Worm (Caenorhabditis elegans): ENCODE measurements around the gene Y57A10A.13.
"Not testable (repeated sequence)": the region's sequence is repeated elsewhere in the genome, so short reads cannot be mapped to it uniquely, and the experiment has no call there.

Y57A10A.13 gene

DNA sequence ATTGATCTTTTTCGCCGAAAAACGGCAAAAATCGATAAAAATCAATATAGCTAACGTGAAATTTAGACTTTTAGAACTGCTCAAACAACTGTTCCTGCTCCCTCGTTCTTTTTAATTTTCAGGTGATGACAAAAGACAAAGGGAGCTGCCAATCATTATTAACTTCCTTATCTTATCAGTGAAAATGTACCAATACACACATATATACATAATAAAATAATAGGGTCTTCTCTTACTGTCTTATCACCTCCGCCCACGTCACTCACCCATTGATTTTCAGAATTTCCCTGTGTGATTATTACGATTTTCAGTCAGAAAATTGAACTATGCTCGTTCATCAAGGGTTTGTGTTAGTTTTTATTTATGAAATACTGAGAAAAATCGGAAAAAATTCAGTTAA, 1.0 kb upstream of the Y57A10A.13 start, which contains the start of gene Y57A10A.14:
Y57A10A.14 (plus strand) TSS at position 228 of the 400 bp plus-strand sequence.
- TF ChIP-seq tbx-37 (GFP tag; conservative IDR thresholded peaks at IDR 0.05) (no peak), aly-1 (tag; optimal IDR thresholded peaks at IDR 0.05) (no peak), ets-7 (tag; optimal IDR thresholded peaks at IDR 0.05) (no peak), ceh-13 (GFP tag; optimal IDR thresholded peaks at IDR 0.05) (no peak), hnd-1 (tag; optimal IDR thresholded peaks at IDR 0.05) (no peak)

DNA sequence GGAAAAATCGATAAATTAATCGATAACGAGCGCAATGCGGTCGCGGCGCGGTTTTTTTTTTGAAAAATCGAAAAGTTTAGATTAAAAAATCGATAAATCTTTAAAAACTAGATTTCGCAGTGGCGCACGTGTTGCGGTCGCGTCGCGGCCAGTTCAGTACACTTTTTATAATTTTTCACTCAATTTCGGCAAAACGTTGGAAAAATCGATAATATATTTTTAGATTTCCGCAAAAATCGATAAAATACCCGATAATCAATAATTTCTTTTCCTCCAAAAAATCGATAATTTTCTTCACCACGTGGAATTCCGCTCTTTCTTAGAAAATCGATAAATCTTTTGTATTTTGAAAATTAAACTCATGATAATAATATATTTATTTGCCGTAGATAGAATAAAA, 8.2 kb downstream of the Y57A10A.13 start:
- TF ChIP-seq aly-1 (tag; optimal IDR thresholded peaks at IDR 0.05): no peak

DNA sequence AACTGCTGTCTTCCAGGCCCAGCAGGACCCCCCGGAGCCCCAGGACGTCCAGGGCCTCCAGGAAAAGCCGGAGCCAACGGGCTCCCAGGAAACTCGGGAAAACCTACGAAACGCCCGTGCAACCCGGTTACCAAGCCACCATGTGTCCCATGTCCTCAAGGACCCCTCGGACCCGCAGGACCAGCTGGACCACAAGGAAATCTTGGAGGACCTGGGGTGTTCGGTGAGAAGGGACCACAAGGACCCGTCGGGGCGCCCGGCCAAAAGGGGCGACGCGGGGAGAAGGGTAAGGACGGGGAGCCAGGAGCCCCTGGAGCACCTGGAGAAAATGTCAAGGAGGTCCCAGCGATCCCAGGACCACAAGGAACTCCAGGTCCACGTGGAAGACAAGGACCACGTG, 9.3 kb downstream of the Y57A10A.13 start:
- TF ChIP-seq hmbx-1 (tag; optimal IDR thresholded peaks at IDR 0.05): no peak
- TF ChIP-seq aly-1 (tag; optimal IDR thresholded peaks at IDR 0.05): no peak
- TF ChIP-seq scrt-1 (GFP tag; IDR thresholded peaks at IDR 0.05): no peak
- TF ChIP-seq tbx-11 (GFP tag; IDR thresholded peaks at IDR 0.05): 0 out of 2 replicates have a peak, but pooled peaks have one; percentile 21
- TF ChIP-seq pes-1 (GFP tag; IDR thresholded peaks at IDR 0.05): no peak

DNA sequence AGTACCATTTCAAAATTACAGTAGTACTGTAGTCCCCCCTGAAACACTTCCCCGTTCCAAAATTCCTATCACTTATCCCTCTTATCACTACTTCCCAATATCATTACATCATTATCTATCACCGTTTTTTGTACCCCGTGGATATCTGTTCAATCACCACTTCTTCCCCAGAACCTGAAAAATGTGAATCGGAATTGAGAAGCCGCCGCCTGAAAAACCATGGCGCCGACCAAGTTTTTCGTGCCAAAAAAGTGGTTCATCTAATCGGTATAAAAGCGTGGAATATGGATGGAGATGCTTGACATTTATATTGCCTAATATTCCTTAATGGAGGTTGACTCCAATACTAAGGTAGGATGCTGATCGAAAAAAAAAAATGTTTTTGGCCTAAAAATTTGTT, 12.4 kb downstream of the Y57A10A.13 start, which contains the start of gene rol-1:
rol-1 (plus strand) TSS at position 301 of the 400 bp plus-strand sequence.
- no peak for TF ChIP-seq B0310.2 (tag; optimal IDR thresholded peaks at IDR 0.05)
- TF ChIP-seq flt-1 (GFP tag; IDR thresholded peaks at IDR 0.05): no peak
- TF ChIP-seq hnd-1 (tag; optimal IDR thresholded peaks at IDR 0.05): no peak
- no peak for TF ChIP-seq tbx-11 (GFP tag; IDR thresholded peaks at IDR 0.05)
- TF ChIP-seq ets-7 (tag; optimal IDR thresholded peaks at IDR 0.05): no peak
- TF ChIP-seq hmg-4 (GFP tag; optimal IDR thresholded peaks at IDR 0.05): no peak
- no peak for TF ChIP-seq F13C5.2 (tag; optimal IDR thresholded peaks at IDR 0.05)
- TF ChIP-seq ceh-13 (GFP tag; optimal IDR thresholded peaks at IDR 0.05): no peak
- no peak for TF ChIP-seq tbx-37 (GFP tag; conservative IDR thresholded peaks at IDR 0.05)
- TF ChIP-seq ceh-36 (tag; optimal IDR thresholded peaks at IDR 0.05): no peak
- no peak for TF ChIP-seq aly-1 (tag; optimal IDR thresholded peaks at IDR 0.05)
- TF ChIP-seq hmbx-1 (tag; optimal IDR thresholded peaks at IDR 0.05): no peak
- no peak for TF ChIP-seq tra-4 (tag; optimal IDR thresholded peaks at IDR 0.05)
- no peak for TF ChIP-seq scrt-1 (GFP tag; IDR thresholded peaks at IDR 0.05)
- no peak for TF ChIP-seq sea-1 (GFP tag; conservative IDR thresholded peaks at IDR 0.05)
- no peak for TF ChIP-seq ama-1 (optimal IDR thresholded peaks at IDR 0.05)
- TF ChIP-seq pes-1 (GFP tag; IDR thresholded peaks at IDR 0.05): no peak

DNA sequence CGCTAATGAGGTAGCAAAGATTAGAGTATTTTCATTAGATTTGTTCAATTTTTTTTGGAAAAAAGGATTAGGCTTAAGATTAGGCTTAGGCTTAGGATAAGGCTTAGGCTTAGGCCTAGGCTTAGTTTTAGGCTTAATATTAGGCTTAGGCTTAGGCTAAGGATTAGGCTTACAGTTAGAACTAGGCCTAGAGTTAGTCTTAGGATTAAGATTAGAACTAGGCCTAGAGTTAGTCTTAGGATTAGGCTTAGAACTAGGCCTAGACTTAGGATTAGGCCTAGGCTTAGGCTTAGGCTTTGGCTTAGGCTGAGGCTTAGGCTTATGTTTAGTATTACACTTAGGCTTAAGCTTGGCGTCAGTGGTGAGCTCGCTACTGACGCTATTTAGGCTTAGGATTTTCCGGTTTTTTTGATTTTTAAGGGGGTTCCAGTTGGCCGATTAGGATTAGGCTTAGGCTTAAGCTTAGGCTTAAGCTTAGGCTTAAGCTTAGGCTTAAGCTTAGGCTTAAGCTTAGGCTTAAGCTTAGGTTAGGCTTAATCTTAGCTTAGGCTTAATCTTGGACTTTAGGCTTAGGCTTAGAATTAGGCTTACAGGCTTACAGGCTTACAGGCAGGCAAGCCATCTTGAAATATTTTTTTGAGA, 15.1 kb downstream of the Y57A10A.13 start:
- peak; percentile 92 for TF ChIP-seq ceh-36 (tag; optimal IDR thresholded peaks at IDR 0.05)
- no peak for TF ChIP-seq pes-1 (GFP tag; IDR thresholded peaks at IDR 0.05)

DNA sequence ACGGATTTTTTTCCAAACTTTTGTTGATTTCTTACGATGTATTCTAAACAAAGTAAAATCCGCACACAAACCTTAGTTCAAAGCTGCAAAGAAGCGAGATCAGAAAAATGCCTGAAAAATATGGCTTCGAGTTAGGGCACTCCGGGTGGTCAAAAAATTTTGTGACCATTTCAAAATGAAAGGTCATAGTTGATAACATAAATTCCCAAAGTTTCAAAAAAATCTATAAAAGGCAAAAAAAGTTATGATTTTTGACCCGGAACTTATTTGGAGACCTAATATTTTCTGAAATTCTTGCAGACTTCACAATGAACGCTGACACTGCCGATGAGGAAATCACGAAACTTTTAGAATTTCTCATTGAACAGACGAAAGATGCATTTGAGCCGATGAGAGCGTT, 20.2 kb downstream of the Y57A10A.13 start, which contains the start of gene Y57A10A.8:
Y57A10A.8 (plus strand) TSS at position 301 of the 400 bp plus-strand sequence.
- not testable (repeated sequence) for TF ChIP-seq ets-7 (tag; optimal IDR thresholded peaks at IDR 0.05); scrt-1 (GFP tag; IDR thresholded peaks at IDR 0.05); F13C5.2 (tag; optimal IDR thresholded peaks at IDR 0.05)

DNA sequence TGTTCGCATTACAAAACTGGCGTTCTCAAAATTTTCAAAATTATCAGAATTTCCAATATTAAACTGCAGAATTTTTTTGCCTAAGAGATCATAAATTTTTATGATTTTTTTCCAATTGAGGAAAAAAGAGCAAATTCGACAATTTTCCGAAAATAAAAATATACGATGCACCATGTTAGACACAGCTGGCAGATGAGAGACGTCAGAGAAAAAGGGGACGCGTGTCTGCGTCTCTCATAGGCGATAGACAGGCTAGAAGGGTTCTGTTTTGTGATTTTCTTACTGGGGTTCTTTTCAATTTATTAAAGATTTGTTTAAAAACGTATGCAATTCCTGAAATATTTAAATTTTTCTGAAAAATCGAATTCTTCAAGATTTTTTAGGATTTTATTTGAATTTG, 21.7 kb downstream of the Y57A10A.13 start:
- no peak for TF ChIP-seq scrt-1 (GFP tag; IDR thresholded peaks at IDR 0.05)
- no peak for TF ChIP-seq flt-1 (GFP tag; IDR thresholded peaks at IDR 0.05)
- no peak for TF ChIP-seq tbx-11 (GFP tag; IDR thresholded peaks at IDR 0.05)
- no peak for TF ChIP-seq aly-1 (tag; optimal IDR thresholded peaks at IDR 0.05)
- TF ChIP-seq F13C5.2 (tag; optimal IDR thresholded peaks at IDR 0.05): no peak
- no peak for TF ChIP-seq hmg-4 (GFP tag; optimal IDR thresholded peaks at IDR 0.05)
- TF ChIP-seq tbx-37 (GFP tag; conservative IDR thresholded peaks at IDR 0.05): no peak
- TF ChIP-seq ama-1 (optimal IDR thresholded peaks at IDR 0.05): no peak
- no peak for TF ChIP-seq ets-7 (tag; optimal IDR thresholded peaks at IDR 0.05)
- no peak for TF ChIP-seq ceh-13 (GFP tag; optimal IDR thresholded peaks at IDR 0.05)
- TF ChIP-seq hmbx-1 (tag; optimal IDR thresholded peaks at IDR 0.05): no peak

DNA sequence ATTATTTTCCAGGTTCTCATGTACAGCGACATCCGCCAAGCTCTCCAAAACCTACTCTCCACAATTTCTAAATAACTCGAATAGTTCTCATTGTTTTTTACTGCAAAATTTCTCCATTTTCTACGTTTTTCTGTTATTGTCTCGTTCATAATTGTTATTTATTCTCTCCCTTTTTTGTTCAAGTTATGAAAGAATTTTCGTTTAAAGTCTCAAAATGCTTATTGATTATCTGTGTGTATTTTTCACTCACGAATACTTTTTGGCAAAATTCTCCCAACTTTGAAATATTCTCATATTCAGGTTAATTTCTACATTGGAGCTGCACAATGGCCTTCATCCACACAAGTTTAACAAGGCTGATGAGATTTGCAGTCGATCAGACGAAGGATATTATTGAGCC, 30.5 kb downstream of the Y57A10A.13 start, which contains the start of gene Y57A10A.5:
Y57A10A.5 (plus strand) TSS at position 301 of the 400 bp plus-strand sequence.
- TF ChIP-seq aly-1 (tag; optimal IDR thresholded peaks at IDR 0.05); hmg-4 (GFP tag; optimal IDR thresholded peaks at IDR 0.05); F13C5.2 (tag; optimal IDR thresholded peaks at IDR 0.05): not testable (repeated sequence)

DNA sequence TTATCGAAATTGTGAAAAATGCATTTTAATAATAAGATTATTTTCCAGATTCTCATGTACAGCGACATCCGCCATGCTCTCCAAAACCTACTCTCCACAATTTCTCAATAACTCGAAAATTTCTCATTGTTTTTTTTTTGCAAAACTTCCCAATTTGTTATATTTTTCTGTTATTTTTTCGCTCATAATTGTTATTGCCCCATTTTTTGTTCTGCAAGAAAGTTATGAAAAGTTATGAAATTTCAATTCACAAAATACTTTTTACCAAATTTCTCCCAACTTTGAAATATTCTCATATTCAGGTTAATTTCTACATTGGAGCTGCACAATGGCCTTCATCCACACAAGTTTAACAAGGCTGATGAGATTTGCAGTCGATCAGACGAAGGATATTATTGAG, 33.1 kb downstream of the Y57A10A.13 start, which contains the start of gene Y57A10A.4:
Y57A10A.4 (plus strand) TSS at position 301 of the 400 bp plus-strand sequence.
- not testable (repeated sequence) for TF ChIP-seq tra-4, ceh-36, B0310.2 (tag; optimal IDR thresholded peaks at IDR 0.05)
